Worm (Caenorhabditis elegans): ENCODE results near the gene C34F11.1.

C34F11.1 gene

DNA sequence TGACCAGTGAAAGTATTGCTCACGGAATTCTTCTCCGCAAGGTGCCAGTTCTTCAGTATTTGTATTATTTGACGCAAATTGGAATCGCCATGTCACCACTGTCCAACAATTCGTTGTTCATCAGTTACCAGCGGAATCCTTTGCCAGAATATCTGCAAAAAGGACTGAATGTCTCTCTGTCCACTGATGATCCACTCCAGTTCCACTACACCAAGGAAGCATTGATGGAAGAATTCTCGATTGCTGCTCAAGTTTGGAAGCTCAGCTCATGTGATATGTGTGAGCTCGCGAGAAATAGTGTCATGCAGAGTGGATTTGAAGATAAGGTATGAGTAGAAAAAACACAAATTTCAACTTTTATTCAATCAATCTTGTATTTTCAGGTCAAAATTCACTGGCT lies 3.7 kb upstream of the C34F11.1 start:
- TF ChIP-seq cebp-2 (GFP tag; IDR thresholded peaks at IDR 0.05) (no peak), tbp1 (GFP tag; optimal IDR thresholded peaks at IDR 0.05) (no peak), lin-26 (GFP tag; IDR thresholded peaks at IDR 0.05) (no peak), zfh-2 (GFP tag; conservative IDR thresholded peaks at IDR 0.05) (no peak), somi-1 (GFP tag; optimal IDR thresholded peaks at IDR 0.05) (no peak), sea-2 (GFP tag; IDR thresholded peaks at IDR 0.05) (no peak), let-526 (GFP tag; IDR thresholded peaks at IDR 0.05) (no peak), C06A6.2 (GFP tag; conservative IDR thresholded peaks at IDR 0.05) (no peak), dpl-1 (GFP tag; optimal IDR thresholded peaks at IDR 0.05) (no peak), F10E7.11 (tag; optimal IDR thresholded peaks at IDR 0.05) (no peak), ztf-3 (GFP tag; optimal IDR thresholded peaks at IDR 0.05) (no peak), ZK185.1 (tag; optimal IDR thresholded peaks at IDR 0.05; ENCODE audit: poor library complexity, severe bottlenecking) (no peak), nfya-2 (GFP tag; IDR thresholded peaks at IDR 0.05) (no peak), efl-1 (GFP tag; optimal IDR thresholded peaks at IDR 0.05) (no peak), die-1 (tag; optimal IDR thresholded peaks at IDR 0.05) (no peak)

DNA sequence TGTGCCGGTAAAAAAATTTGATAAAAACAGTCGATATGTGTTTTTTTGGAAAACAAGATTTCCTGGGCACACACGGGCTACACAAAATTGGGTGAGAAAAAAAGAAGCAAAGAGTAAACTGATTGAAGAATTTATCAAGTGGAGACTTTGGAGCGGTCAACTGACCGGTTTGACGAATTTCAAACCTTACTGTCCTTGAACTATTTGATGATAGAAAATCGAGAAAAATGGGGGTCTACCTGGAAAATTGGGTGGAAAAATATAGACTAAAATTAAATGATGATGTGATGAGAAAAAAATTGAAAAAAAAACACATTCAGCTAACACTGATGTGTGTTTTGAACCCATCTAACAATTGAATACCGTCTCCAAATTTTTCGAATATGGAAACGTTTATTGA lies 1.9 kb upstream of the C34F11.1 start, which contains the start of gene C34F11.8:
Gene C34F11.8, minus strand, starts transcription at position 135 of the 400 bp plus-strand sequence.
- no peak for TF ChIP-seq T26A5.8 (tag; optimal IDR thresholded peaks at IDR 0.05)
- TF ChIP-seq Y67H2A.10 (GFP tag; conservative IDR thresholded peaks at IDR 0.05), result no peak
- TF ChIP-seq Y53G8AR.9 (GFP tag; conservative IDR thresholded peaks at IDR 0.05), result no peak
- no peak for TF ChIP-seq madf-10 (tag; optimal IDR thresholded peaks at IDR 0.05)
- no peak for TF ChIP-seq sea-2 (GFP tag; IDR thresholded peaks at IDR 0.05)
- no peak for TF ChIP-seq aptf-3 (GFP tag; IDR thresholded peaks at IDR 0.05)
- TF ChIP-seq B0035.1 (tag; optimal IDR thresholded peaks at IDR 0.05), result no peak
- no peak for TF ChIP-seq Y95B8A.8 (GFP tag; IDR thresholded peaks at IDR 0.05)
- TF ChIP-seq chd-7 (tag; optimal IDR thresholded peaks at IDR 0.05), result no peak
- TF ChIP-seq egl-18 (GFP tag; IDR thresholded peaks at IDR 0.05), result no peak
- TF ChIP-seq Y56A3A.18 (GFP tag; IDR thresholded peaks at IDR 0.05), result no peak
- TF ChIP-seq ztf-6 (GFP tag; IDR thresholded peaks at IDR 0.05), result no peak
- TF ChIP-seq mxl-1 (tag; optimal IDR thresholded peaks at IDR 0.05), result no peak
- TF ChIP-seq attf-5 (GFP tag; optimal IDR thresholded peaks at IDR 0.05), result no peak
- no peak for TF ChIP-seq hmg-1.2 (GFP tag; IDR thresholded peaks at IDR 0.05)
- no peak for TF ChIP-seq ama-1 (optimal IDR thresholded peaks at IDR 0.05)
- no peak for TF ChIP-seq ama-1 (GFP tag; optimal IDR thresholded peaks at IDR 0.05)
- TF ChIP-seq nhr-120 (GFP tag; IDR thresholded peaks at IDR 0.05), result no peak
- no peak for TF ChIP-seq tbx-9 (tag; optimal IDR thresholded peaks at IDR 0.05; ENCODE audit: borderline replicate concordance)
- no peak for TF ChIP-seq hrde-1 (tag; optimal IDR thresholded peaks at IDR 0.05; ENCODE audit: borderline replicate concordance)

DNA sequence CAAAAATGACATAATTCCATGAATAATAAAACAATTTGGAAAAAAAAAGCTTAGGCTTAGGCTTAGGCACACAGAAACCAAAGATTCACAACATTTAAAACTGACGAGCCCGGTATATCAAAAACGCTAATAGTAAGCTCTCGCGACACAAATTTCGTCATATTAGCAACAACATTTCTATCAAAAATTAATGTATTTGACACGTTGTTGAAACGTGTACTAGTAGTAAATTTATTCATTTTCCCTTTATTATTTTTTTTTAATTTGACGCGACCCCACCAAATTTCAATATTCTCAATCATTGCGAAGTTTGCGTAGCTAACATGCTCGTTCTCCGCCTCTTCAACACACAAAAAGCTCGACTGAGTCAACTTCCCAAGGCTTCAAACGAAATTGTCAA lies 805 bp upstream of the C34F11.1 start, which contains the start of gene C34F11.2:
Gene C34F11.2, plus strand, starts transcription at position 301 of the 400 bp plus-strand sequence.
- TF ChIP-seq ztf-22 (GFP tag; optimal IDR thresholded peaks at IDR 0.05) (no peak), sdz-38 (tag; optimal IDR thresholded peaks at IDR 0.05) (no peak), attf-3 (GFP tag; conservative IDR thresholded peaks at IDR 0.05) (no peak), egrh-3 (GFP tag; IDR thresholded peaks at IDR 0.05) (no peak), dox-1 (GFP tag; IDR thresholded peaks at IDR 0.05) (no peak), F57A8.1 (GFP tag; optimal IDR thresholded peaks at IDR 0.05) (no peak), nhr-179 (tag; optimal IDR thresholded peaks at IDR 0.05) (no peak), ceh-100 (GFP tag; IDR thresholded peaks at IDR 0.05) (no peak), sptf-2 (GFP tag; optimal IDR thresholded peaks at IDR 0.05) (no peak), F37B4.10 (GFP tag; IDR thresholded peaks at IDR 0.05) (no peak), egl-18 (GFP tag; IDR thresholded peaks at IDR 0.05) (no peak), lin-35 (GFP tag; optimal IDR thresholded peaks at IDR 0.05) (no peak), lag-1 (GFP tag; IDR thresholded peaks at IDR 0.05) (no peak), tbp1 (GFP tag; optimal IDR thresholded peaks at IDR 0.05) (no peak), ekl-4 (GFP tag; IDR thresholded peaks at IDR 0.05) (no peak), lir-1 (GFP tag; conservative IDR thresholded peaks at IDR 0.05) (no peak), unc-130 (GFP tag; optimal IDR thresholded peaks at IDR 0.05) (no peak), F55B11.4 (tag; optimal IDR thresholded peaks at IDR 0.05; ENCODE audit: borderline replicate concordance, insufficient read depth) (no peak)

Measured in whole organism, young adult.